Fruit fly (Drosophila melanogaster): Measurements from ENCODE around the gene Wwox.

dm6 chr2L:7998080-7998457 lies 6.0 kb downstream of the Wwox start, which contains the start of gene CG7227:
- no peak for TF ChIP-seq EcR (GFP tag; optimal IDR thresholded peaks at IDR 0.05)
- TF ChIP-seq CG8478 (optimal IDR thresholded peaks at IDR 0.05) = no peak
